Worm (Caenorhabditis elegans) whole organism, midembryonic: ENCODE results near the gene F31B9.2.

Source experiments
- T22C8.4 ChIP-seq: fragments of 200-800 bp; sonication (Bioruptor generic); IDR thresholded peaks from 2 replicates; pipeline ENCODE4 v1.3.6; 2022; ENCODE audit warnings: missing genetic modification characterization, missing compliant biosample characterization
- cog-1 ChIP-seq: sonication (generic microtip); optimal IDR thresholded peaks from 2 replicates; lab custom pipeline; 2016; ENCODE audit warnings: missing genetic modification characterization, missing compliant biosample characterization
- ref-1 ChIP-seq: fragments of 200-800 bp; sonication (Bioruptor generic); conservative IDR thresholded peaks from 2 replicates; pipeline ENCODE4 v1.3.6; 2022; ENCODE audit warnings: missing genetic modification reagents, missing genetic modification characterization, missing compliant biosample characterization
- tab-1 ChIP-seq: fragments of 200-800 bp; sonication (Bioruptor generic); IDR thresholded peaks from 2 replicates; pipeline ENCODE4 v1.3.6; 2022; ENCODE audit warnings: missing genetic modification characterization, missing compliant biosample characterization
- ztf-23 ChIP-seq: fragments of 200-800 bp; sonication (Bioruptor generic); IDR thresholded peaks from 2 replicates; pipeline ENCODE4 v1.3.6; 2022; ENCODE audit warnings: missing genetic modification reagents, missing genetic modification characterization, missing compliant biosample characterization

ce11 chrX:15953086-15953485, 35.9 kb downstream of the F31B9.2 start:
- TF ChIP-seq ref-1 (no peak), cog-1 (no peak), ztf-23 (GFP tag; lab: Robert Waterston, UW) (no peak), T22C8.4 (no peak), tab-1 (GFP tag; lab: Robert Waterston, UW) (no peak)
